Worm (Caenorhabditis elegans) whole organism, late embryonic: ENCODE data around the gene F19F10.14.

Experiments
- C08G9.2 ChIP-seq: sonication (generic microtip); optimal IDR thresholded peaks from 2 replicates; lab custom pipeline; 2016; ENCODE audit warnings: mild to moderate bottlenecking, missing genetic modification characterization, moderate library complexity, missing compliant biosample characterization
- C38D4.7 ChIP-seq: fragments of 200-800 bp; sonication (Bioruptor generic); optimal IDR thresholded peaks from 2 replicates; lab custom pipeline; 2018; ENCODE audit warnings: mild to moderate bottlenecking, missing genetic modification characterization, moderate library complexity, missing compliant biosample characterization
- K09A11.1 ChIP-seq: sonication (generic microtip); optimal IDR thresholded peaks from 2 replicates; lab custom pipeline; 2017; ENCODE audit warnings: antibody characterized with exemption, mild to moderate bottlenecking, missing genetic modification characterization, missing compliant biosample characterization; ENCODE audit not compliant: insufficient read depth
- T23F11.4 ChIP-seq: fragments of 200-800 bp; sonication (Bioruptor generic); optimal IDR thresholded peaks from 2 replicates; lab custom pipeline; 2018; ENCODE audit warnings: mild to moderate bottlenecking, missing genetic modification characterization, missing compliant biosample characterization
- ahr-1 ChIP-seq: sonication (generic microtip); optimal IDR thresholded peaks from 2 replicates; lab custom pipeline; 2016; ENCODE audit warnings: missing genetic modification characterization, missing compliant biosample characterization
- ceh-14 ChIP-seq: sonication (generic microtip); optimal IDR thresholded peaks from 2 replicates; lab custom pipeline; 2016; ENCODE audit warnings: missing genotype, missing genetic modification characterization, missing compliant biosample characterization
- ceh-2 ChIP-seq: sonication (generic microtip); optimal IDR thresholded peaks from 2 replicates; lab custom pipeline; 2016; ENCODE audit warnings: missing genotype, missing genetic modification characterization, missing compliant biosample characterization
- ceh-24 ChIP-seq: sonication (generic microtip); optimal IDR thresholded peaks from 2 replicates; lab custom pipeline; 2016; ENCODE audit warnings: mild to moderate bottlenecking, missing genetic modification characterization, missing compliant biosample characterization
- ceh-31 ChIP-seq: sonication (generic microtip); optimal IDR thresholded peaks from 2 replicates; lab custom pipeline; 2016; ENCODE audit warnings: missing genetic modification characterization, missing compliant biosample characterization
- ceh-45 ChIP-seq: fragments of 200-800 bp; sonication (Bioruptor generic); IDR thresholded peaks from 2 replicates; pipeline ENCODE4 v1.3.6; 2022; ENCODE audit warnings: missing genetic modification reagents, missing genetic modification characterization, missing compliant biosample characterization
- ceh-6 ChIP-seq: fragments of 200-800 bp; sonication (Bioruptor generic); optimal IDR thresholded peaks from 2 replicates; lab custom pipeline; 2018; ENCODE audit warnings: mild to moderate bottlenecking, missing genetic modification characterization, missing compliant biosample characterization
- ceh-9 ChIP-seq: sonication (generic microtip); optimal IDR thresholded peaks from 2 replicates; lab custom pipeline; 2016; ENCODE audit warnings: mild to moderate bottlenecking, missing genetic modification characterization, inconsistent platforms, missing compliant biosample characterization
- che-1 ChIP-seq: sonication (generic microtip); optimal IDR thresholded peaks from 2 replicates; lab custom pipeline; 2016; ENCODE audit warnings: mild to moderate bottlenecking, missing genetic modification characterization, missing compliant biosample characterization
- dve-1 ChIP-seq: sonication (generic microtip); optimal IDR thresholded peaks from 2 replicates; lab custom pipeline; 2017; ENCODE audit warnings: antibody characterized with exemption, mild to moderate bottlenecking, missing genetic modification characterization, missing compliant biosample characterization
- fkh-10 ChIP-seq: fragments of 150-350 bp; optimal IDR thresholded peaks from 2 replicates; lab custom pipeline; 2014; ENCODE audit warnings: missing biosample characterization, missing genetic modification reagents, missing genetic modification characterization
- gmeb-2 ChIP-seq: sonication (generic microtip); optimal IDR thresholded peaks from 2 replicates; lab custom pipeline; 2016; ENCODE audit warnings: missing genetic modification characterization, inconsistent platforms, missing compliant biosample characterization
- hlh-13 ChIP-seq: fragments of 200-800 bp; sonication (Bioruptor generic); optimal IDR thresholded peaks from 2 replicates; lab custom pipeline; 2018; ENCODE audit warnings: mild to moderate bottlenecking, missing genetic modification characterization, missing compliant biosample characterization
- hlh-6 ChIP-seq: sonication (generic microtip); optimal IDR thresholded peaks from 2 replicates; lab custom pipeline; 2016; ENCODE audit warnings: missing genotype, missing genetic modification characterization, missing compliant biosample characterization
- hlh-8 ChIP-seq: sonication (generic microtip); optimal IDR thresholded peaks from 2 replicates; lab custom pipeline; 2016; ENCODE audit warnings: missing genotype, missing genetic modification characterization, missing compliant biosample characterization
- lim-6 ChIP-seq: sonication (generic microtip); optimal IDR thresholded peaks from 2 replicates; lab custom pipeline; 2016; ENCODE audit warnings: missing genetic modification characterization, missing compliant biosample characterization
- lin-11 ChIP-seq: fragments of 200-800 bp; sonication (Bioruptor generic); optimal IDR thresholded peaks from 2 replicates; lab custom pipeline; 2018; ENCODE audit warnings: mild to moderate bottlenecking, missing genetic modification characterization, missing compliant biosample characterization
- madf-2 ChIP-seq: sonication (generic microtip); optimal IDR thresholded peaks from 2 replicates; lab custom pipeline; 2017; ENCODE audit warnings: missing genetic modification characterization, missing compliant biosample characterization
- nhr-11 ChIP-seq: fragments of 150-350 bp; optimal IDR thresholded peaks from 2 replicates; lab custom pipeline; 2014; ENCODE audit warnings: missing biosample characterization, missing genetic modification characterization
- pha-2 ChIP-seq: sonication (generic microtip); optimal IDR thresholded peaks from 2 replicates; lab custom pipeline; 2017; ENCODE audit warnings: mild to moderate bottlenecking, missing genetic modification characterization, missing compliant biosample characterization
- pros-1 ChIP-seq: fragments of 150-350 bp; optimal IDR thresholded peaks from 2 replicates; lab custom pipeline; 2014; ENCODE audit warnings: missing biosample characterization, missing genetic modification reagents, missing genetic modification characterization
- ref-2 ChIP-seq: sonication (generic microtip); optimal IDR thresholded peaks from 2 replicates; lab custom pipeline; 2016; ENCODE audit warnings: missing genetic modification characterization, missing compliant biosample characterization
- sdc-2 ChIP-seq: sonication (generic microtip); optimal IDR thresholded peaks from 2 replicates; lab custom pipeline; 2016; ENCODE audit warnings: missing genotype, missing genetic modification characterization, missing compliant biosample characterization
- syd-9 ChIP-seq: sonication (generic microtip); optimal IDR thresholded peaks from 2 replicates; lab custom pipeline; 2016; ENCODE audit warnings: mild to moderate bottlenecking, missing genetic modification characterization, moderate library complexity, missing compliant biosample characterization
- tbx-2 ChIP-seq: sonication (generic microtip); optimal IDR thresholded peaks from 2 replicates; lab custom pipeline; 2016; ENCODE audit warnings: missing genetic modification characterization, missing compliant biosample characterization
- tbx-7 ChIP-seq: sonication (generic microtip); optimal IDR thresholded peaks from 2 replicates; lab custom pipeline; 2016; ENCODE audit warnings: missing genotype, missing genetic modification characterization, missing compliant biosample characterization
- unc-42 ChIP-seq: sonication (generic microtip); optimal IDR thresholded peaks from 2 replicates; lab custom pipeline; 2016; ENCODE audit warnings: missing genotype, missing genetic modification characterization, missing compliant biosample characterization
- unc-55 ChIP-seq: sonication (generic microtip); optimal IDR thresholded peaks from 2 replicates; lab custom pipeline; 2017; ENCODE audit warnings: missing biosample characterization, missing genetic modification reagents, missing genetic modification characterization
- unc-86 ChIP-seq: sonication (generic microtip); optimal IDR thresholded peaks from 2 replicates; lab custom pipeline; 2016; ENCODE audit warnings: missing genetic modification characterization, missing compliant biosample characterization
- ztf-16 ChIP-seq: sonication (generic microtip); optimal IDR thresholded peaks from 2 replicates; lab custom pipeline; 2017; ENCODE audit warnings: missing genetic modification characterization, missing compliant biosample characterization

The F19F10.14 gene

ce11 chrV:7570955-7571354 is at the start of gene F19F10.14:
TSS of gene F19F10.14 (minus strand) at chrV:7571055.
- TF ChIP-seq K09A11.1 (tag; lab: Kevin White, UChicago): no peak
- no peak for TF ChIP-seq fkh-10 (GFP tag; lab: Kevin White, UChicago)
- no peak for TF ChIP-seq ahr-1 (tag; lab: Kevin White, UChicago)
- TF ChIP-seq dve-1 (tag; lab: Kevin White, UChicago): no peak
- no peak for TF ChIP-seq ceh-2 (tag; lab: Kevin White, UChicago)

DNA sequence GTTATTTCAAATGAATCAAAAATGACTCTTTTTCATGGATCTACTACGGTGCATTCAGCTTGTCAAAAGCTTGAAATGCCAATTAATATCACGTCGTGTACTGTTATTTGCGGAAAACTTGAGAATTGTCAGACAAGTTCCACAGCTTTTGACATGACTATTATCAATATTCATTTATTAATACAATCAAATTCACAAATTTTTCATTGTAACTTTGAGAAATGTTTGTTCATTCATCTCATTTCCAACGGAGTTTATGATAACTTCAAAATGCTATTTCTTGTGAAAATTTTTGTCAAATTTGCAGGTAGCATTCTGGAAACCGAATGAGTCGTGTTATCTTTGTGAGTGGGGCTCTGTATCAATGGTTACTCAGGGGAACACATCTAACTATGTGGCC is 47.3 kb upstream of the F19F10.14 start, which contains the start of gene C50E3.15:
Gene C50E3.15, plus strand, starts transcription at position 301 of the 400 bp plus-strand sequence.
- TF ChIP-seq unc-42: no peak
- TF ChIP-seq lin-11: no peak
- TF ChIP-seq nhr-11 (tag; lab: Kevin White, UChicago): no peak
- TF ChIP-seq ahr-1 (tag; lab: Kevin White, UChicago): no peak
- TF ChIP-seq lim-6 (tag; lab: Kevin White, UChicago): no peak
- no peak for TF ChIP-seq unc-55 (GFP tag; lab: Kevin White, UChicago)
- no peak for TF ChIP-seq ceh-9 (tag; lab: Kevin White, UChicago)
- TF ChIP-seq madf-2 (tag; lab: Kevin White, UChicago): no peak
- no peak for TF ChIP-seq ceh-24 (tag; lab: Kevin White, UChicago)
- TF ChIP-seq ceh-6 (GFP tag; lab: Kevin White, UChicago): no peak
- no peak for TF ChIP-seq sdc-2 (tag; lab: Kevin White, UChicago)
- TF ChIP-seq ceh-14 (tag; lab: Kevin White, UChicago): no peak
- no peak for TF ChIP-seq T23F11.4 (GFP tag; lab: Kevin White, UChicago)
- no peak for TF ChIP-seq hlh-13 (GFP tag; lab: Kevin White, UChicago)
- no peak for TF ChIP-seq ceh-2 (tag; lab: Kevin White, UChicago)
- TF ChIP-seq tbx-7: no peak
- TF ChIP-seq K09A11.1 (tag; lab: Kevin White, UChicago): no peak
- no peak for TF ChIP-seq ceh-45 (GFP tag; lab: Robert Waterston, UW)

DNA sequence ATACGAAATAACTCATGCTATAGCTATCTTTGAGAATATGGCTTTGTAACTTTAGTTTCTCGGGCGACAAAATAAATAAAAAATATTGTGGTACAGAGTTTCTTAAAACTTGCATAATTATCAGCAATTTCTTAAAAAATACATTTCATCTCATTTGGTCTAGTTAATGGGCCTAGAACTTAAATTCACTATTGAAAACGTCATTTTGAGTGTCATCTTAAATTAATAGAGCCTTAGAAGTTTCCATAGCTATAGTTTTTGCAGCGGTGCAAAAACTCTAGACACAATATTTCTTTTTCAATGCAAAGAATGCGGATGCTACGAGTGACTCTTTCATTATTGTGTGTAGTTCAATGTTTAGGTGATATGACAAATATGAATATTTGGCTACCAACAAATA is 41.2 kb upstream of the F19F10.14 start, which contains the start of gene clec-215:
Gene clec-215, plus strand, starts transcription at position 301 of the 400 bp plus-strand sequence.
- no peak for TF ChIP-seq ceh-2 (tag; lab: Kevin White, UChicago)
- TF ChIP-seq unc-86 (tag; lab: Kevin White, UChicago): no peak
- no peak for TF ChIP-seq C38D4.7
- TF ChIP-seq lin-11: no peak
- no peak for TF ChIP-seq ceh-31
- no peak for TF ChIP-seq gmeb-2 (tag; lab: Kevin White, UChicago)
- TF ChIP-seq C08G9.2 (tag; lab: Kevin White, UChicago): no peak

ce11 chrV:7609698-7610420 is 39.0 kb upstream of the F19F10.14 start, which contains the start of the genes folt-3 and clec-214:
TSS of gene folt-3 (minus strand) at chrV:7609748.
TSS of gene clec-214 (plus strand) at chrV:7610370.
- TF ChIP-seq ref-2 (no peak), che-1 (tag; lab: Kevin White, UChicago) (no peak), C08G9.2 (tag; lab: Kevin White, UChicago) (no peak), ceh-45 (GFP tag; lab: Robert Waterston, UW) (no peak), pros-1 (tag; lab: Kevin White, UChicago) (no peak), hlh-6 (tag; lab: Kevin White, UChicago) (no peak), madf-2 (tag; lab: Kevin White, UChicago) (no peak), syd-9 (tag; lab: Kevin White, UChicago) (no peak), ceh-31 (no peak), K09A11.1 (tag; lab: Kevin White, UChicago) (no peak), ztf-16 (tag; lab: Kevin White, UChicago) (no peak), tbx-2 (tag; lab: Kevin White, UChicago) (no peak), pha-2 (tag; lab: Kevin White, UChicago) (no peak), hlh-8 (no peak)
